Worm (Caenorhabditis elegans) whole organism, young adult: ENCODE results near the gene fbxb-20.

Source experiments
- B0336.3 ChIP-seq: fragments of 200-800 bp; sonication (Bioruptor generic); IDR thresholded peaks from 2 replicates; pipeline ENCODE4 v1.3.6; 2022; ENCODE audit warnings: missing genetic modification characterization, missing compliant biosample characterization
- D2030.7 ChIP-seq: fragments of 200-800 bp; sonication (Bioruptor generic); IDR thresholded peaks from 2 replicates; pipeline ENCODE4 v1.3.6; 2022; ENCODE audit warnings: missing genetic modification reagents, missing genetic modification characterization, missing compliant biosample characterization
- F22D6.2 ChIP-seq: sonication (generic microtip); optimal IDR thresholded peaks from 2 replicates; lab custom pipeline; 2016; ENCODE audit warnings: mild to moderate bottlenecking, missing genetic modification characterization, missing compliant biosample characterization
- F33H1.4 ChIP-seq: fragments of 200-800 bp; sonication (Bioruptor generic); IDR thresholded peaks from 2 replicates; pipeline ENCODE4 v1.3.6; 2022; ENCODE audit warnings: missing genetic modification reagents, missing genetic modification characterization, missing compliant biosample characterization
- T26A5.8 ChIP-seq: sonication (generic microtip); optimal IDR thresholded peaks from 2 replicates; lab custom pipeline; 2016; ENCODE audit warnings: missing genetic modification characterization, missing compliant biosample characterization
- Y95B8A.8 ChIP-seq: fragments of 200-800 bp; sonication (Bioruptor generic); IDR thresholded peaks from 2 replicates; pipeline ENCODE4 v1.3.6; 2022; ENCODE audit warnings: missing genetic modification reagents, missing genetic modification characterization, missing compliant biosample characterization
- aptf-2 ChIP-seq: fragments of 200-800 bp; sonication (Bioruptor generic); conservative IDR thresholded peaks from 2 replicates; pipeline ENCODE4 v1.3.6; 2022; ENCODE audit warnings: missing genetic modification reagents, missing genetic modification characterization, missing compliant biosample characterization
- atf-7 ChIP-seq: sonication (generic microtip); optimal IDR thresholded peaks from 2 replicates; lab custom pipeline; 2017; ENCODE audit warnings: mild to moderate bottlenecking, missing genetic modification characterization, missing compliant biosample characterization
- attf-3 ChIP-seq: fragments of 200-800 bp; sonication (Bioruptor generic); conservative IDR thresholded peaks from 2 replicates; pipeline ENCODE4 v1.3.6; 2022; ENCODE audit warnings: missing genetic modification reagents, missing genetic modification characterization, missing compliant biosample characterization
- attf-5 ChIP-seq: fragments of 200-800 bp; sonication (Bioruptor generic); optimal IDR thresholded peaks from 2 replicates; lab custom pipeline; 2018; ENCODE audit warnings: mild to moderate bottlenecking, missing genetic modification characterization, missing compliant biosample characterization
- bed-1 ChIP-seq: fragments of 200-800 bp; sonication (Bioruptor generic); IDR thresholded peaks from 2 replicates; pipeline ENCODE4 v1.3.6; 2022; ENCODE audit warnings: missing genetic modification reagents, missing genetic modification characterization, missing compliant biosample characterization
- ccch-3 ChIP-seq: fragments of 200-800 bp; sonication (Bioruptor generic); optimal IDR thresholded peaks from 2 replicates; lab custom pipeline; 2018; ENCODE audit warnings: mild to moderate bottlenecking, missing genetic modification characterization, missing compliant biosample characterization
- cebp-2 ChIP-seq: fragments of 200-800 bp; sonication (Bioruptor generic); IDR thresholded peaks from 2 replicates; pipeline ENCODE4 v1.3.6; 2022; ENCODE audit warnings: missing genetic modification characterization, missing compliant biosample characterization
- ceh-91 ChIP-seq: fragments of 200-800 bp; sonication (Bioruptor generic); IDR thresholded peaks from 2 replicates; pipeline ENCODE4 v1.3.6; 2022; ENCODE audit warnings: missing genetic modification reagents, missing genetic modification characterization, missing compliant biosample characterization
- dox-1 ChIP-seq: fragments of 200-800 bp; sonication (Bioruptor generic); IDR thresholded peaks from 2 replicates; pipeline ENCODE4 v1.3.6; 2022; ENCODE audit warnings: missing genetic modification reagents, missing genetic modification characterization, missing compliant biosample characterization
- dpl-1 ChIP-seq: fragments of 150-350 bp; optimal IDR thresholded peaks from 2 replicates; lab custom pipeline; 2014; ENCODE audit warnings: missing biosample characterization, missing genetic modification reagents, missing genetic modification characterization
- egrh-3 ChIP-seq: fragments of 200-800 bp; sonication (Bioruptor generic); IDR thresholded peaks from 2 replicates; pipeline ENCODE4 v1.3.6; 2022; ENCODE audit warnings: missing genetic modification reagents, missing genetic modification characterization, missing compliant biosample characterization
- ets-4 ChIP-seq: fragments of 200-800 bp; sonication (Bioruptor generic); optimal IDR thresholded peaks from 2 replicates; lab custom pipeline; 2018; ENCODE audit warnings: mild to moderate bottlenecking, missing genetic modification characterization, missing compliant biosample characterization
- hmg-1.2 ChIP-seq: fragments of 200-800 bp; sonication (Bioruptor generic); IDR thresholded peaks from 2 replicates; pipeline ENCODE4 v1.3.6; 2022; ENCODE audit warnings: missing genetic modification reagents, missing genetic modification characterization, missing compliant biosample characterization
- let-607 ChIP-seq, 2 experiments: fragments of 200-800 bp in 1 of 2; sonication (Bioruptor generic) in 1 of 2; sonication (generic microtip) in 1 of 2; optimal IDR thresholded peaks; 2 replicates each; lab custom pipeline; 2016 to 2018; ENCODE audit warnings: mild to moderate bottlenecking in 2 of 2, missing compliant biosample characterization in 2 of 2, missing genetic modification characterization in 2 of 2, moderate library complexity in 2 of 2, missing genotype in 1 of 2
- lin-26 ChIP-seq: fragments of 200-800 bp; sonication (Bioruptor generic); IDR thresholded peaks from 2 replicates; pipeline ENCODE4 v1.3.6; 2022; ENCODE audit warnings: missing genetic modification reagents, missing genetic modification characterization, missing compliant biosample characterization
- lin-40 ChIP-seq: sonication (generic microtip); optimal IDR thresholded peaks from 2 replicates; lab custom pipeline; 2016; ENCODE audit warnings: missing genetic modification characterization, mild to moderate bottlenecking, missing compliant biosample characterization, missing genotype, missing genetic modification reagents
- lsl-1 ChIP-seq: fragments of 200-800 bp; sonication (Bioruptor generic); optimal IDR thresholded peaks from 2 replicates; lab custom pipeline; 2018; ENCODE audit warnings: mild to moderate bottlenecking, missing genetic modification characterization, moderate library complexity, missing compliant biosample characterization
- madf-6 ChIP-seq: fragments of 200-800 bp; sonication (Bioruptor generic); IDR thresholded peaks from 2 replicates; pipeline ENCODE4 v1.3.6; 2022; ENCODE audit warnings: missing genetic modification reagents, missing genetic modification characterization, missing compliant biosample characterization
- madf-8 ChIP-seq: fragments of 200-800 bp; sonication (Bioruptor generic); conservative IDR thresholded peaks from 2 replicates; pipeline ENCODE4 v1.3.6; 2022; ENCODE audit warnings: missing genetic modification reagents, missing genetic modification characterization, missing compliant biosample characterization
- mcd-1 ChIP-seq: fragments of 200-800 bp; sonication (Bioruptor generic); IDR thresholded peaks from 2 replicates; pipeline ENCODE4 v1.3.6; 2022; ENCODE audit warnings: missing genetic modification reagents, missing genetic modification characterization, missing compliant biosample characterization
- nhr-27 ChIP-seq: fragments of 200-800 bp; sonication (Bioruptor generic); optimal IDR thresholded peaks from 2 replicates; lab custom pipeline; 2018; ENCODE audit warnings: mild to moderate bottlenecking, missing genetic modification characterization, moderate library complexity, missing compliant biosample characterization
- nhr-80 ChIP-seq: sonication (generic microtip); optimal IDR thresholded peaks from 2 replicates; lab custom pipeline; 2016; ENCODE audit warnings: missing genetic modification characterization, missing compliant biosample characterization
- pha-4 ChIP-seq: fragments of 150-350 bp; sonication (generic microtip); optimal IDR thresholded peaks from 2 replicates; lab custom pipeline; 2014; ENCODE audit warnings: missing biosample characterization, missing genetic modification reagents, missing genetic modification characterization
- rcor-1 ChIP-seq: fragments of 200-800 bp; sonication (Bioruptor generic); IDR thresholded peaks from 2 replicates; pipeline ENCODE4 v1.3.6; 2022; ENCODE audit warnings: missing genetic modification reagents, missing genetic modification characterization, missing compliant biosample characterization
- snpc-1.1 ChIP-seq: sonication (generic microtip); optimal IDR thresholded peaks from 2 replicates; lab custom pipeline; 2017; ENCODE audit warnings: missing genetic modification characterization, mild to moderate bottlenecking, missing compliant biosample characterization, antibody characterized with exemption, moderate library complexity, missing genotype, missing genetic modification reagents; ENCODE audit not compliant: insufficient read depth
- snpc-3.4 ChIP-seq: sonication (generic microtip); optimal IDR thresholded peaks from 2 replicates; lab custom pipeline; 2017; ENCODE audit warnings: missing genetic modification characterization, mild to moderate bottlenecking, missing compliant biosample characterization, antibody characterized with exemption, moderate library complexity, missing genotype, missing genetic modification reagents
- snpc-4 ChIP-seq, 5 experiments: fragments of 150-350 bp in 1 of 5; sonication (generic microtip) in 4 of 5; optimal IDR thresholded peaks; 2 replicates each; lab custom pipeline; 2014 to 2018; ENCODE audit warnings: missing genetic modification characterization in 5 of 5, missing biosample characterization in 3 of 5, antibody characterized with exemption in 2 of 5, mild to moderate bottlenecking in 2 of 5, missing compliant biosample characterization in 2 of 5, missing genotype in 2 of 5, moderate library complexity in 2 of 5, missing genetic modification reagents in 1 of 5
- tbx-9 ChIP-seq: sonication (generic microtip); optimal IDR thresholded peaks from 2 replicates; lab custom pipeline; 2016; ENCODE audit warnings: borderline replicate concordance, missing genetic modification characterization, inconsistent platforms, missing compliant biosample characterization
- tlf-1 ChIP-seq: fragments of 200-800 bp; sonication (Bioruptor generic); optimal IDR thresholded peaks from 2 replicates; lab custom pipeline; 2018; ENCODE audit warnings: mild to moderate bottlenecking, missing genetic modification characterization, missing compliant biosample characterization
- zim-3 ChIP-seq: sonication (generic microtip); optimal IDR thresholded peaks from 2 replicates; lab custom pipeline; 2017; ENCODE audit warnings: mild to moderate bottlenecking, missing genetic modification characterization, moderate library complexity, missing compliant biosample characterization
- ztf-22 ChIP-seq: fragments of 200-800 bp; sonication (Bioruptor generic); optimal IDR thresholded peaks from 2 replicates; lab custom pipeline; 2018; ENCODE audit warnings: mild to moderate bottlenecking, missing genetic modification characterization, moderate library complexity, missing compliant biosample characterization
- ztf-3 ChIP-seq: fragments of 200-800 bp; sonication (Bioruptor generic); optimal IDR thresholded peaks from 2 replicates; lab custom pipeline; 2018; ENCODE audit warnings: mild to moderate bottlenecking, missing genetic modification characterization, missing compliant biosample characterization

Gene fbxb-20

DNA sequence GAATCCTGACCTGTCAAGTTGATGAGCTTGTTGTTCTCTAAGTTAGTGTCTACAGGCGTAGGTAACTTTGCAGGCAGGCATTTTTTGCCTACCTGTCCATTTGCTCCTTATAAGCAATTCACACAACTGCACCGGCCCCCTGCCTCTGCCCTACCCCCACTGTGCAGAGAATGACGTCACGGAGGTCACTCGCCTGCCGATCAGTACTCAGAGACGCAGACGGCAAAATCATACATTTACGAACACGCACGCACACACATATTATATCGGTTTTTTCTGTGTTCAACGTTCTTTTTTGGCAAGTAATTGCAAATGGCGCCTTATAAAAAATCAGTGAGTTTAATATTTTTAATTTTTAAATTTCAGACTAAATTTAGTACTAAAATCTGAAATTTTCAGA, 13.1 kb upstream of the fbxb-20 start, which contains the start of gene duxl-1 (continued):
- TF ChIP-seq nhr-27 (tag; lab: Kevin White, UChicago), result no peak
- TF ChIP-seq lin-40 (tag; lab: Kevin White, UChicago), result no peak
- TF ChIP-seq ets-4 (GFP tag; lab: Kevin White, UChicago), result no peak
- TF ChIP-seq tlf-1, result no peak
- TF ChIP-seq bed-1 (GFP tag; lab: Robert Waterston, UW), result no peak
- TF ChIP-seq egrh-3 (GFP tag; lab: Robert Waterston, UW), result no peak
- TF ChIP-seq rcor-1 (GFP tag; lab: Robert Waterston, UW), result no peak
- no peak for TF ChIP-seq T26A5.8 (tag; lab: Kevin White, UChicago)
- no peak for TF ChIP-seq lin-26 (GFP tag; lab: Robert Waterston, UW)
- no peak for TF ChIP-seq ztf-22
- TF ChIP-seq cebp-2, result no peak
- TF ChIP-seq snpc-4 (GFP tag; optimal IDR thresholded peaks at IDR 0.05; lab: Kevin White, UChicago), result no peak
- no peak for TF ChIP-seq snpc-4 (tag; optimal IDR thresholded peaks at IDR 0.05; lab: Kevin White, UChicago)
- TF ChIP-seq snpc-1.1 (tag; lab: Kevin White, UChicago), result no peak
- no peak for TF ChIP-seq pha-4 (tag; lab: Kevin White, UChicago)
- peak; percentile 90 for TF ChIP-seq atf-7 (tag; lab: Kevin White, UChicago)
- TF ChIP-seq lsl-1 (GFP tag; lab: Kevin White, UChicago), result no peak
- TF ChIP-seq zim-3 (tag; lab: Kevin White, UChicago), result no peak
- peak; percentile 61 for TF ChIP-seq attf-5 (GFP tag; lab: Kevin White, UChicago)
- TF ChIP-seq tbx-9, result no peak
- no peak for TF ChIP-seq dpl-1 (GFP tag; lab: Kevin White, UChicago)
- peak; percentile 22; the same call in 1 of the 2 replicates for TF ChIP-seq dox-1 (GFP tag; lab: Robert Waterston, UW)
- no peak for TF ChIP-seq B0336.3
- TF ChIP-seq ztf-3 (GFP tag; lab: Kevin White, UChicago), result no peak
- TF ChIP-seq nhr-80 (tag; lab: Kevin White, UChicago), result peak; percentile 57
- TF ChIP-seq snpc-3.4 (tag; lab: Kevin White, UChicago), result no peak
- TF ChIP-seq ccch-3 (GFP tag; lab: Kevin White, UChicago), result no peak
- TF ChIP-seq, all 124 proteins: peak for 7

- TF ChIP-seq hmg-1.2 (GFP tag; lab: Robert Waterston, UW), result peak; percentile 77
- no peak for TF ChIP-seq D2030.7 (GFP tag; lab: Robert Waterston, UW)
- TF ChIP-seq F22D6.2, result no peak
These were observed 12.5 kb upstream of the fbxb-20 start, which contains the start of gene ZC204.14 for ce11 chrII:1662881-1663280. ZC204.14 (minus strand) TSS chrII:1662949.

- TF ChIP-seq F33H1.4 (peak; percentile 30; the same call in 1 of the 2 replicates), madf-8 (GFP tag; lab: Robert Waterston, UW) (peak; percentile 53), hmg-1.2 (GFP tag; lab: Robert Waterston, UW) (peak; percentile 91), attf-3 (GFP tag; lab: Robert Waterston, UW) (peak; percentile 44; the same call in 1 of the 2 replicates), Y95B8A.8 (GFP tag; lab: Robert Waterston, UW) (0 out of 2 replicates have a peak, but pooled peaks have one; percentile 53), dox-1 (GFP tag; lab: Robert Waterston, UW) (peak; percentile 85), D2030.7 (GFP tag; lab: Robert Waterston, UW) (peak; percentile 63), mcd-1 (GFP tag; lab: Robert Waterston, UW) (peak; percentile 80), lsl-1 (GFP tag; lab: Kevin White, UChicago) (peak; percentile 22), aptf-2 (GFP tag; lab: Robert Waterston, UW) (0 out of 2 replicates have a peak, but pooled peaks have one; percentile 58), ceh-91 (GFP tag; lab: Robert Waterston, UW) (peak; percentile 62), let-607 (tag; optimal IDR thresholded peaks at IDR 0.05; lab: Kevin White, UChicago) (peak in 1 of 2 experiments; percentile 28), madf-6 (peak; percentile 56), rcor-1 (GFP tag; lab: Robert Waterston, UW) (peak; percentile 63; the same call in 1 of the 2 replicates)
These were observed 11.0 kb upstream of the fbxb-20 start for ce11 chrII:1661300-1661838.
